Fruit fly (Drosophila melanogaster) whole organism, embryonic: ENCODE measurements around the gene CG31076.
A peak's percentile ranks its signal among the peaks of the same experiment; 100 is the strongest.

Source experiments
- Bgb ChIP-seq: fragments of 200-800 bp; sonication (Bioruptor generic); IDR thresholded peaks from 2 replicates; pipeline ENCODE4 v1.3.6; 2022; ENCODE audit warnings: missing biosample characterization, missing genetic modification characterization; ENCODE audit not compliant: partially characterized antibody
- CG10209 ChIP-seq: fragments of 200-800 bp; sonication (Bioruptor generic); optimal IDR thresholded peaks from 3 replicates; lab custom pipeline; 2017; ENCODE audit warnings: missing biosample characterization, mild to moderate bottlenecking, missing genetic modification characterization, missing genetic modification reagents
- CG1024 ChIP-seq: fragments of 200-800 bp; sonication (Bioruptor generic); IDR thresholded peaks from 2 replicates; pipeline ENCODE4 v1.3.6; 2022; ENCODE audit warnings: missing biosample characterization, missing genetic modification characterization
- CG11247 ChIP-seq: fragments of 200-800 bp; sonication (Bioruptor generic); IDR thresholded peaks from 2 replicates; pipeline ENCODE4 v1.3.6; 2022; ENCODE audit warnings: missing biosample characterization, missing genetic modification characterization
- CG12104 ChIP-seq: fragments of 200-800 bp; sonication (Bioruptor generic); optimal IDR thresholded peaks from 3 replicates; lab custom pipeline; 2016; ENCODE audit warnings: missing biosample characterization, missing genetic modification characterization
- CG14710 ChIP-seq: fragments of 200-800 bp; sonication (Bioruptor generic); optimal IDR thresholded peaks from 3 replicates; lab custom pipeline; 2019; ENCODE audit warnings: missing biosample characterization, mild to moderate bottlenecking, missing genetic modification characterization, moderate library complexity
- CG1647 ChIP-seq: fragments of 200-800 bp; sonication (Bioruptor generic); optimal IDR thresholded peaks from 3 replicates; lab custom pipeline; 2016; ENCODE audit warnings: missing biosample characterization, missing genetic modification characterization
- CG2129 ChIP-seq: fragments of 200-800 bp; sonication (Bioruptor generic); IDR thresholded peaks from 2 replicates; pipeline ENCODE4 v1.3.6; 2022; ENCODE audit warnings: missing biosample characterization, missing genetic modification characterization; ENCODE audit not compliant: partially characterized antibody
- CG3065 ChIP-seq: fragments of 200-800 bp; sonication (Bioruptor generic); optimal IDR thresholded peaks from 2 replicates; lab custom pipeline; 2016; ENCODE audit warnings: missing biosample characterization, missing genetic modification characterization
- CG34376 ChIP-seq: fragments of 200-800 bp; sonication (Bioruptor generic); optimal IDR thresholded peaks from 2 replicates; lab custom pipeline; 2018; ENCODE audit warnings: missing biosample characterization, mild to moderate bottlenecking, missing genetic modification characterization
- CG4328 ChIP-seq: fragments of 200-800 bp; sonication (Bioruptor generic); optimal IDR thresholded peaks from 3 replicates; lab custom pipeline; 2017; ENCODE audit warnings: missing biosample characterization, missing genetic modification reagents, missing genetic modification characterization
- CG6765 ChIP-seq: fragments of 200-800 bp; sonication (Bioruptor generic); optimal IDR thresholded peaks from 3 replicates; lab custom pipeline; 2017; ENCODE audit warnings: missing biosample characterization, mild to moderate bottlenecking, missing genetic modification characterization
- CG7271 ChIP-seq: fragments of 200-800 bp; sonication (Bioruptor generic); optimal IDR thresholded peaks from 2 replicates; lab custom pipeline; 2018; ENCODE audit warnings: missing biosample characterization, mild to moderate bottlenecking, missing genetic modification characterization, moderate library complexity
- CG9609 ChIP-seq: fragments of 200-800 bp; sonication (Bioruptor generic); optimal IDR thresholded peaks from 3 replicates; lab custom pipeline; 2016; ENCODE audit warnings: missing biosample characterization, missing genetic modification characterization
- CG9932 ChIP-seq: fragments of 200-800 bp; sonication (Bioruptor generic); IDR thresholded peaks from 2 replicates; pipeline ENCODE4 v1.3.6; 2022; ENCODE audit warnings: missing biosample characterization, missing genetic modification characterization
- CHES-1-like ChIP-seq: fragments of 200-800 bp; sonication (Bioruptor generic); optimal IDR thresholded peaks from 2 replicates; lab custom pipeline; 2016; ENCODE audit warnings: missing biosample characterization, missing genetic modification characterization
- D19A ChIP-seq: fragments of 200-800 bp; optimal IDR thresholded peaks from 3 replicates; lab custom pipeline; 2019; ENCODE audit warnings: missing biosample characterization, mild to moderate bottlenecking, missing genetic modification characterization, moderate library complexity
- Dip2 ChIP-seq: fragments of 200-800 bp; sonication (Bioruptor generic); IDR thresholded peaks from 2 replicates; pipeline ENCODE4 v1.3.6; 2022; ENCODE audit warnings: missing biosample characterization, missing genetic modification characterization
- Drgx ChIP-seq: fragments of 200-800 bp; sonication (Bioruptor generic); IDR thresholded peaks from 2 replicates; pipeline ENCODE4 v1.3.6; 2022; ENCODE audit warnings: missing biosample characterization, missing genetic modification characterization
- ERR ChIP-seq: fragments of 200-800 bp; sonication (Bioruptor generic); optimal IDR thresholded peaks from 2 replicates; lab custom pipeline; 2016; ENCODE audit warnings: missing biosample characterization, missing genetic modification characterization
- Eip74EF ChIP-seq, 2 experiments: fragments of 200-800 bp in 1 of 2; fragments of >200 bp in 1 of 2; sonication (Bioruptor generic) in 1 of 2; optimal IDR thresholded peaks; 2 replicates each; lab custom pipeline; 2017 to 2019; ENCODE audit warnings: missing biosample characterization in 2 of 2, missing genetic modification characterization in 2 of 2, mild to moderate bottlenecking in 1 of 2, moderate library complexity in 1 of 2
- Ets65A ChIP-seq: fragments of 200-800 bp; sonication (Bioruptor generic); peaks from one replicate; lab custom pipeline; 2016; ENCODE audit warnings: missing biosample characterization, missing genetic modification characterization
- HHEX ChIP-seq: fragments of 200-800 bp; sonication (Bioruptor generic); optimal IDR thresholded peaks from 3 replicates; lab custom pipeline; 2017; ENCODE audit warnings: missing biosample characterization, mild to moderate bottlenecking, missing genetic modification characterization, missing genetic modification reagents
- HmgZ ChIP-seq: fragments of 200-800 bp; sonication (Bioruptor generic); optimal IDR thresholded peaks from 2 replicates; lab custom pipeline; 2018; ENCODE audit warnings: missing biosample characterization, mild to moderate bottlenecking, missing genetic modification characterization
- Kr ChIP-seq: fragments of 200-800 bp; sonication (Bioruptor generic); optimal IDR thresholded peaks from 2 replicates; lab custom pipeline; 2017; ENCODE audit warnings: missing biosample characterization, mild to moderate bottlenecking, missing genetic modification characterization
- Med ChIP-seq: fragments of 200-800 bp; sonication (Bioruptor generic); peaks from one replicate; lab custom pipeline; 2016; ENCODE audit warnings: missing biosample characterization, missing genetic modification characterization, mild to moderate bottlenecking, inconsistent platforms, moderate library complexity
- NfI ChIP-seq: fragments of 200-800 bp; sonication (Bioruptor generic); optimal IDR thresholded peaks from 3 replicates; lab custom pipeline; 2018; ENCODE audit warnings: missing biosample characterization, mild to moderate bottlenecking, missing genetic modification characterization, moderate library complexity
- Rx ChIP-seq: fragments of 200-800 bp; sonication (Bioruptor generic); IDR thresholded peaks from 2 replicates; pipeline ENCODE4 v1.3.6; 2022; ENCODE audit warnings: missing biosample characterization, missing genetic modification characterization
- Sry-β ChIP-seq: fragments of 200-800 bp; sonication (Bioruptor generic); optimal IDR thresholded peaks from 2 replicates; lab custom pipeline; 2018; ENCODE audit warnings: missing biosample characterization, mild to moderate bottlenecking, missing genetic modification characterization, moderate library complexity
- Vsx1 ChIP-seq: fragments of 200-800 bp; sonication (Bioruptor generic); optimal IDR thresholded peaks from 2 replicates; lab custom pipeline; 2017; ENCODE audit warnings: missing biosample characterization, mild to moderate bottlenecking, missing genetic modification characterization, missing genetic modification reagents
- ara ChIP-seq: fragments of 200-800 bp; sonication (Bioruptor generic); IDR thresholded peaks from 2 replicates; pipeline ENCODE4 v1.3.6; 2022; ENCODE audit warnings: missing biosample characterization, missing genetic modification characterization
- bcd ChIP-seq: fragments of 200-800 bp; sonication (Bioruptor generic); optimal IDR thresholded peaks from 2 replicates; lab custom pipeline; 2017; ENCODE audit warnings: missing biosample characterization, mild to moderate bottlenecking, missing genetic modification characterization
- croc ChIP-seq: fragments of 200-800 bp; sonication (Bioruptor generic); conservative IDR thresholded peaks from 3 replicates; pipeline ENCODE4 v1.3.6; 2022; ENCODE audit warnings: missing biosample characterization, missing genetic modification characterization
- cwo ChIP-seq: fragments of 200-800 bp; sonication (Bioruptor generic); optimal IDR thresholded peaks from 3 replicates; lab custom pipeline; 2017; ENCODE audit warnings: missing biosample characterization, missing genetic modification characterization, mild to moderate bottlenecking, moderate library complexity, missing genetic modification reagents
- dmrt99B ChIP-seq: fragments of 200-800 bp; sonication (Bioruptor generic); optimal IDR thresholded peaks from 2 replicates; lab custom pipeline; 2018; ENCODE audit warnings: missing biosample characterization, mild to moderate bottlenecking, missing genetic modification characterization, moderate library complexity
- dpn ChIP-seq, 2 experiments: fragments of 200-800 bp; sonication (Bioruptor generic); optimal IDR thresholded peaks; 3 replicates each; lab custom pipeline; 2016; ENCODE audit warnings: missing biosample characterization in 2 of 2, missing genetic modification characterization in 2 of 2
- en ChIP-seq: fragments of 200-800 bp; sonication (Bioruptor generic); optimal IDR thresholded peaks from 2 replicates; lab custom pipeline; 2016; ENCODE audit warnings: missing biosample characterization, missing genetic modification characterization
- eve ChIP-seq, 2 experiments: fragments of >200 bp; optimal IDR thresholded peaks; 2 replicates each; lab custom pipeline; 2017; ENCODE audit warnings: missing biosample characterization in 2 of 2, missing genetic modification characterization in 2 of 2
- hbn ChIP-seq: fragments of 200-800 bp; sonication (Bioruptor generic); IDR thresholded peaks from 2 replicates; pipeline ENCODE4 v1.3.6; 2022; ENCODE audit warnings: missing biosample characterization, missing genetic modification characterization; ENCODE audit not compliant: partially characterized antibody
- her ChIP-seq: fragments of 200-800 bp; sonication (Bioruptor generic); optimal IDR thresholded peaks from 2 replicates; lab custom pipeline; 2016; ENCODE audit warnings: missing biosample characterization, missing genetic modification characterization
- pb ChIP-seq: fragments of 200-800 bp; sonication (Bioruptor generic); optimal IDR thresholded peaks from 3 replicates; lab custom pipeline; 2016; ENCODE audit warnings: missing biosample characterization, missing genetic modification characterization
- sisA ChIP-seq: fragments of 200-800 bp; sonication (Bioruptor generic); IDR thresholded peaks from 2 replicates; pipeline ENCODE4 v1.3.6; 2022; ENCODE audit warnings: missing biosample characterization, missing genetic modification characterization
- so ChIP-seq: fragments of 200-800 bp; sonication (Bioruptor generic); IDR thresholded peaks from 3 replicates; pipeline ENCODE4 v1.3.6; 2022; ENCODE audit warnings: missing biosample characterization, missing genetic modification characterization
- stc ChIP-seq: fragments of 200-800 bp; sonication (Bioruptor generic); IDR thresholded peaks from 2 replicates; pipeline ENCODE4 v1.3.6; 2022; ENCODE audit warnings: missing biosample characterization, missing genetic modification characterization
- tin ChIP-seq: fragments of 200-800 bp; sonication (Bioruptor generic); optimal IDR thresholded peaks from 3 replicates; lab custom pipeline; 2016; ENCODE audit warnings: missing biosample characterization, missing genetic modification characterization
- tio ChIP-seq: fragments of 200-800 bp; sonication (Bioruptor generic); optimal IDR thresholded peaks from 2 replicates; lab custom pipeline; 2017; ENCODE audit warnings: missing biosample characterization, missing genetic modification characterization, inconsistent platforms
- trem ChIP-seq: fragments of 200-800 bp; optimal IDR thresholded peaks from 3 replicates; lab custom pipeline; 2019; ENCODE audit warnings: missing biosample characterization, mild to moderate bottlenecking, missing genetic modification characterization, moderate library complexity
- usp ChIP-seq: fragments of >200 bp; optimal IDR thresholded peaks from 2 replicates; lab custom pipeline; 2017; ENCODE audit warnings: missing biosample characterization, missing genetic modification characterization
- vvl ChIP-seq: fragments of 200-800 bp; sonication (Bioruptor generic); IDR thresholded peaks from 2 replicates; pipeline ENCODE4 v1.3.6; 2022; ENCODE audit warnings: missing biosample characterization, missing genetic modification characterization
- wdn ChIP-seq: fragments of 200-800 bp; sonication (Bioruptor generic); IDR thresholded peaks from 2 replicates; pipeline ENCODE4 v1.3.6; 2022; ENCODE audit warnings: missing biosample characterization, missing genetic modification characterization
- zfh2 ChIP-seq: fragments of 200-800 bp; sonication (Bioruptor generic); optimal IDR thresholded peaks from 2 replicates; lab custom pipeline; 2016; ENCODE audit warnings: missing biosample characterization, missing genetic modification characterization

The CG31076 gene

DNA sequence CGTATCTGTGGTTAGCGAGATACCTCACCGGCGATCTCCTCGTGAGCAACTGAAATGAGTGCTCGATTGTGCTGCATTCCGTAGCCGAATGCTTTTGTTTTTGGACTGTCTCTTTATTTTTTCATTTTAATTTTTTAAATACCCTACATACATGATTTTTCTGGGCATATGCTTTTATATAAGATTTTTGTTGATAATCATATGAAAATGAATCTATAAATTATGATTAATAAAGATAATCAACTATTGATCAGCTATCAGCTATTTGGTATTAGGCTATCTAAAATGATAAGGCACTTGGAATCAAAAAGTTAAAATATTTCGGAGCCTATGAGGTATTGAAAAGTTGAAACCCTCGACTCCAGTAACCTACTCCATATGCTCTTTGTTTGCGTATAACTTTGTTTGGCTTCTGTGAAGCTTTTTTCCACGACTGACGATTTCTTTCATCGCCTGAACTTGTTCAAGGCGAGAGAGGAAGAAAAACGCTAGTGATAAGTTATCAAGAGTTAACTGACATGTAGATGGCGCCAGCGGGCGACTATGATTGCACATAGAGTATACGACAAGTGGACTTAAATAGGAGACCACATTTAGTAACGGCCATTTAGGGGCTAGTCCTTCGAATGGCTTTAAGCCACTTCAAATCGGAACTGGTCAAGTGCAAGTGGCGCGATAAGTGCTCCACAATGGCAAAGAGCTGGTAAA is at the start of gene CG31076 (continued):
- TF ChIP-seq dmrt99B (tag; lab: Kevin White, UChicago): peak; percentile 66
- no peak for TF ChIP-seq ERR (GFP tag; lab: Kevin White, UChicago)
- TF ChIP-seq Dip2 (GFP tag; lab: Robert Waterston, UW): peak; percentile 88
- no peak for TF ChIP-seq zfh2
- TF ChIP-seq wdn (GFP tag; lab: Robert Waterston, UW): no peak
- no peak for TF ChIP-seq en
- no peak for TF ChIP-seq tin (GFP tag; lab: Kevin White, UChicago)
- TF ChIP-seq Vsx1 (GFP tag; lab: Kevin White, UChicago): no peak
- no peak for TF ChIP-seq CG9932 (GFP tag; lab: Robert Waterston, UW)
- no peak for TF ChIP-seq CG14710 (tag; lab: Kevin White, UChicago)
- TF ChIP-seq CG10209: no peak
- no peak for TF ChIP-seq vvl (GFP tag; lab: Robert Waterston, UW)
- peak; percentile 18 for TF ChIP-seq bcd (GFP tag; lab: Kevin White, UChicago)
- no peak for TF ChIP-seq Med (GFP tag; lab: Kevin White, UChicago)
- TF ChIP-seq HHEX (GFP tag; lab: Kevin White, UChicago): no peak
- TF ChIP-seq stc (GFP tag; lab: Robert Waterston, UW): no peak
- no peak for TF ChIP-seq Sry-β (GFP tag; lab: Kevin White, UChicago)
- TF ChIP-seq CG4328 (GFP tag; lab: Kevin White, UChicago): no peak
- no peak for TF ChIP-seq CG2129 (GFP tag; lab: Robert Waterston, UW)
- peak; percentile 9 for TF ChIP-seq CG34376 (GFP tag; lab: Kevin White, UChicago)
- TF ChIP-seq eve (GFP tag; optimal IDR thresholded peaks at IDR 0.05; lab: Kevin White, UChicago): no peak
- TF ChIP-seq CG3065: no peak
- TF ChIP-seq Eip74EF (GFP tag; optimal IDR thresholded peaks at IDR 0.05; lab: Kevin White, UChicago): peak in 1 of 2 experiments; percentile 12
- peak; percentile 6 for TF ChIP-seq HmgZ (tag; lab: Kevin White, UChicago)
- TF ChIP-seq ara: no peak
- no peak for TF ChIP-seq Kr
- peak; percentile 55 for TF ChIP-seq Ets65A (GFP tag; lab: Kevin White, UChicago)
- no peak for TF ChIP-seq CG9609 (GFP tag; lab: Kevin White, UChicago)
- TF ChIP-seq tio (GFP tag; lab: Kevin White, UChicago): no peak
- no peak for TF ChIP-seq her (GFP tag; lab: Kevin White, UChicago)
- no peak for TF ChIP-seq trem (tag; lab: Kevin White, UChicago)
- no peak for TF ChIP-seq CG1647 (GFP tag; lab: Kevin White, UChicago)
- no peak for TF ChIP-seq pb (GFP tag; lab: Kevin White, UChicago)
- no peak for TF ChIP-seq so (GFP tag; lab: Robert Waterston, UW)
- no peak for TF ChIP-seq CG11247 (GFP tag; lab: Robert Waterston, UW)
- TF ChIP-seq Rx (GFP tag; lab: Robert Waterston, UW): no peak
- no peak for TF ChIP-seq hbn (GFP tag; lab: Robert Waterston, UW)
- TF ChIP-seq CHES-1-like (GFP tag; lab: Kevin White, UChicago): no peak
- TF ChIP-seq dpn (GFP tag; optimal IDR thresholded peaks at IDR 0.05; lab: Kevin White, UChicago): no peak
- TF ChIP-seq D19A: peak; percentile 86
- no peak for TF ChIP-seq cwo (GFP tag; lab: Kevin White, UChicago)
- no peak for TF ChIP-seq CG6765 (GFP tag; lab: Kevin White, UChicago)
- TF ChIP-seq NfI (GFP tag; lab: Kevin White, UChicago): no peak
- no peak for TF ChIP-seq CG12104 (GFP tag; lab: Kevin White, UChicago)
- peak; percentile 53; the same call in 1 of the 2 replicates for TF ChIP-seq Drgx (GFP tag; lab: Robert Waterston, UW)
- TF ChIP-seq sisA (GFP tag; lab: Robert Waterston, UW): peak; percentile 26; the same call in 1 of the 2 replicates
- TF ChIP-seq Bgb: no peak
- no peak for TF ChIP-seq CG7271 (tag; lab: Kevin White, UChicago)
- no peak for TF ChIP-seq croc
- no peak for TF ChIP-seq usp (GFP tag; lab: Kevin White, UChicago)
- no peak for TF ChIP-seq CG1024 (GFP tag; lab: Robert Waterston, UW)
